Worm (Caenorhabditis elegans) whole organism, L4/young adult: Measurements from ENCODE around the gene Y45F3A.9.

ENCODE experiments used
- W03F9.2 ChIP-seq: fragments of 150-350 bp; optimal IDR thresholded peaks from 2 replicates; lab custom pipeline; 2014; ENCODE audit warnings: missing biosample characterization, missing genetic modification characterization
- dao-5 ChIP-seq: sonication (generic microtip); optimal IDR thresholded peaks from 2 replicates; lab custom pipeline; 2016; ENCODE audit warnings: missing genotype, missing genetic modification characterization, moderate library complexity, missing compliant biosample characterization
- him-1 ChIP-seq: sonication (generic microtip); optimal IDR thresholded peaks from 2 replicates; lab custom pipeline; 2016; ENCODE audit warnings: missing genotype, missing genetic modification reagents, missing genetic modification characterization, missing compliant biosample characterization

- no peak for TF ChIP-seq W03F9.2
- TF ChIP-seq dao-5 (tag; lab: Kevin White, UChicago): no peak
- no peak for TF ChIP-seq him-1 (tag; lab: Kevin White, UChicago)
These were observed 33.4 kb upstream of the Y45F3A.9 start for ce11 chrIII:10628360-10628759.
